Worm (Caenorhabditis elegans): Measurements from ENCODE around the gene Y48A6C.4.
A peak's percentile ranks its signal among the peaks of the same experiment; 100 is the strongest.

DNA sequence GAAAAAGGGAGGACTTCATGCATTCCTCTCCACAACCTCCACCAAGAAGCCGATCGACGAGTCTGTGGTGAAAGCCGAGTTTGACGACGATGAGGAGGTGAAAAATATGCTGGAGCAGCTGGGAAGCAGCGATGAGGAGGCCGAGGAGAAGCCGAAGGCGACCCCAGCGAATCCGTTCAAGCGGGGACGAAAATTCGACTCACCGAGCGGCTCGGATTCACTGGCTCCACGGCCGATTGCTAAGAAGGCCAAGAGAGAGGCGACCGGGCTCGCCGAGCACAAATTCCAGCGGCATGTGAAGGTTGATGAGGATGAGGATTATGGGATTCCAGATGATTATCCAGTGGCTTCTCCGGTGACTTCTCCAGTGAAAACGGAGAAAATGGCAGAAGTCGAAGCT, 23.3 kb downstream of the Y48A6C.4 start:
- TF ChIP-seq F13C5.2 (tag; optimal IDR thresholded peaks at IDR 0.05) = no peak
- no peak for TF ChIP-seq ets-7 (tag; optimal IDR thresholded peaks at IDR 0.05)
- TF ChIP-seq ama-1 (optimal IDR thresholded peaks at IDR 0.05) = no peak
- 0 out of 2 replicates have a peak, but pooled peaks have one; percentile 43 for TF ChIP-seq scrt-1 (GFP tag; IDR thresholded peaks at IDR 0.05)
- TF ChIP-seq ceh-36 (tag; optimal IDR thresholded peaks at IDR 0.05) = no peak
- no peak for TF ChIP-seq pes-1 (GFP tag; IDR thresholded peaks at IDR 0.05)

All from whole organism, early embryonic.